Fruit fly (Drosophila melanogaster): ENCODE results near the gene CG42591.

Gene CG42591

DNA sequence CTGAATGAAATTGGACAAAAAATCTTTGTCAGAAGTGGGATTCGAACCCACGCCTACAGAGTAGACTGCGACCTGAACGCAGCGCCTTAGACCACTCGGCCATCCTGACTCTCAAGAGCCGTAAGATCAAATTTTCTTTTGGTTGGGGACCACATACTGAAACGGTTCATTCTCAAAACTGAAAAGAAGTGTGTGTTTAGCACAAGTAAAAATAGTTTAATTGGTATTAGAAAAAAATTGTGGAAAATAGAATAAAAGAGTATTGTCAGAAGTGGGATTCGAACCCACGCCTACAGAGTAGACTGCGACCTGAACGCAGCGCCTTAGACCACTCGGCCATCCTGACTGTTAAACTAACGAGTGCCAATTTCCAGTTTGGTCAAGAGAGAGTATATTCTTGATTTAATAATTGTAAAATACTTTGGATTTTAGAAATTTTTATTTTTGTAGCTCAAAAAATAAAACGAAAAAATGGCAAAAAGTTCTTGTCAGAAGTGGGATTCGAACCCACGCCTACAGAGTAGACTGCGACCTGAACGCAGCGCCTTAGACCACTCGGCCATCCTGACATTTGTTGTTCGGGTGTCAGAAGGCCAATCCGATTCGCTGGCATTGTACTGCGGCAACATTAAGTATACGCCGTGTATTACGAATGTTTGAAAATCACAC is 9.4 kb downstream of the CG42591 start:
- TF ChIP-seq Ets98B (GFP tag; IDR thresholded peaks at IDR 0.05) (0 out of 2 replicates have a peak, but pooled peaks have one; percentile 35), CG12605 (GFP tag; IDR thresholded peaks at IDR 0.05) (peak; percentile 16; the same call in 1 of the 2 replicates), CG32121 (GFP tag; IDR thresholded peaks at IDR 0.05) (0 out of 2 replicates have a peak, but pooled peaks have one; percentile 25)

DNA sequence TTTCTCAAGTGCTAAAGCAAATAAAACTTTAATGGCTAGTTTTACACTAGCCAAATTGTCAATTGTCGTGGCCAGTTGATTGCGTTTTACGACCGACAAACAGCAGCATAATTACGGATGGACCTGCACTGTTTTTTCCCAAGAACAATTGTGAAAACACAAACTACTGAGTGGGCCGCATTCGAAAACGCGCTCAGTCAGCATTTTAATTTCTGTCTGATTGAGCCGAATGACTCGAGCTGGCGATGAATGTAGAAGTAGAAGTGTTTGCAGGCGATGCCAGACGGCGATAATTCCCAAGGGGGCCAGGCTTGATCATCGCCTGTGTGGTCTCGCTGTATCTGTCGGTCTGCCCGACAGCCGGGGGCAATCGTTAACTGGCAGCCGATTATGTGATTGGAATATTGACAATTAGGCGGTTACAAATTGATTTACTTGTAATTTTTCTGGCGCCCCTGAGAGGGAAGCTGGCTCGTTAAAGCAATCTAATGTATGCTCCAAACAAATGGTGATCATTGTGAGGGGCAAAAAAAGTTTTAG is 10.1 kb downstream of the CG42591 start:
- no peak for TF ChIP-seq Pif1B (GFP tag; optimal IDR thresholded peaks at IDR 0.05)
- TF ChIP-seq CG13204 (GFP tag; optimal IDR thresholded peaks at IDR 0.05): no peak
- no peak for TF ChIP-seq CG8301 (tag; optimal IDR thresholded peaks at IDR 0.05)

DNA sequence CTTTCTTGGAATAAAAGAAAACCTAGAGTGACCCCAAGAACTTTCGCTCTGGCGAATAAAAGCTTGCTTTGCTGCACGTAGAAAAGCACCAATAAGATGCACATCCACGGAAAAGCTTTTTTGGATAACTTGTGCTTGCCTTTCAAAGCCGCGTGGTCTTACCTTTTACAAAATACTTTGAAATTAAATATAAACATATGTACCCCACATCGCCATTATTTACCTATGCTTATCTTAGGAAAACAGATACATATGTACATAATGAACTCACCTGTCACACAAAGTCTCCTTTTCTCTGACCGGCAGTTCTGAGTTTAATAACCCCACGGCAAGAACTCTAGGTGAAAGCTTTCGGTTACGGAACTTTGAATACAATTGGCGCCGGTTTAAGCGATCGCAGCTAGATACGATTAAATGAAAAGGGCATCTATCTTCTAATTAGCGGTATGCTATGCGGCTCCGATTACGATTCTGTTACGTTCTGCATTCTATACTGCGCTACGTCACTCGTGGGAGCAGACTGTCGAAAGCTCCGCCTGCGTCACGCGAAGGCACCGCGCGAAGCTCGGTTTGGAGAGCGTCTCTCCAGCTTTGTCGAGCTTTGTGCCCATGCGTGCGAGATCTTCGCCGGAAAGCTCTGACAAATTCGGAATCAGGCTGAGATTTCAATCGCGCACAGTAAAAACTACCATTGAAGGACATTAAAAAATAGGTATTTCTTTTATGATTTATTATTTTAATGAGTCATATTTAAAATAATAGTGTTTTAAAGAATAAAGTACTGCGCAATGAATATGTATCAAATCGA is 11.4 kb downstream of the CG42591 start, which contains the start of gene bip1:
bip1 (minus strand) TSS at position 524 of the 808 bp plus-strand sequence.
- no peak for TF ChIP-seq gl (tag; optimal IDR thresholded peaks at IDR 0.05)
- TF ChIP-seq CG10348 (GFP tag; IDR thresholded peaks at IDR 0.05): no peak
- no peak for TF ChIP-seq Pif1B (GFP tag; optimal IDR thresholded peaks at IDR 0.05)
- TF ChIP-seq D1 (tag; optimal IDR thresholded peaks at IDR 0.05): peak; percentile 76
- TF ChIP-seq CG17806 (tag; optimal IDR thresholded peaks at IDR 0.05): peak; percentile 36
- no peak for TF ChIP-seq CG34367 (tag; optimal IDR thresholded peaks at IDR 0.05)
- peak; percentile 45; the same call in 1 of the 2 replicates for TF ChIP-seq CG12605 (GFP tag; IDR thresholded peaks at IDR 0.05)
- TF ChIP-seq rn (GFP tag; IDR thresholded peaks at IDR 0.05): no peak
- TF ChIP-seq CG13204 (GFP tag; optimal IDR thresholded peaks at IDR 0.05): no peak
- TF ChIP-seq CG8301 (tag; optimal IDR thresholded peaks at IDR 0.05): no peak
- TF ChIP-seq EcR (GFP tag; optimal IDR thresholded peaks at IDR 0.05): peak; percentile 92
- TF ChIP-seq Ets98B (GFP tag; IDR thresholded peaks at IDR 0.05): no peak; the same call in 1 of the 2 replicates
- TF ChIP-seq fd96Ca (GFP tag; IDR thresholded peaks at IDR 0.05): no peak
- TF ChIP-seq CG8159 (tag; optimal IDR thresholded peaks at IDR 0.05): peak; percentile 31
- no peak for TF ChIP-seq CG15710 (tag; optimal IDR thresholded peaks at IDR 0.05)
- no peak for TF ChIP-seq CG14655 (GFP tag; optimal IDR thresholded peaks at IDR 0.05)
- no peak for TF ChIP-seq Pif1A (GFP tag; optimal IDR thresholded peaks at IDR 0.05)
- peak; percentile 26; the same call in 1 of the 2 replicates for TF ChIP-seq CG32121 (GFP tag; IDR thresholded peaks at IDR 0.05)
- TF ChIP-seq Snoo (tag; optimal IDR thresholded peaks at IDR 0.05): no peak
- TF ChIP-seq CG4496 (GFP tag; IDR thresholded peaks at IDR 0.05): peak; percentile 58; the same call in 1 of the 3 replicates
- TF ChIP-seq CG9948 (tag; optimal IDR thresholded peaks at IDR 0.05): no peak

DNA sequence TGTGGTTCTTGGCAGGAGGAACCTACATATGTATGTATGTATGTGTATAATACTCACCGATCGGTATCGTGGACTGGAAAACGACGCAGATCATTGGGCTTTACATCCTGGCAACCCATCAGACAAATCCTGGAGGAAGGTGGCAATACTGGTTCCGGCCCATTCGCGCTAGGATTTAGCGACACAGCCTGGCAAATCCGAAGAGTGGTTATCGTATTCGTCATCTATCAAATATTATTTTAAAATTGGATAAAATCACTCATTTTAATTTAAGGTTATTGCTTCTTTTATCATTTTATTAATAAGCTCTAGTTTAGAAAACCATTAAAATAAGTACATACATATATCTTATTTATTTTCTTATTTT is 12.0 kb downstream of the CG42591 start:
- no peak for TF ChIP-seq Ets98B (GFP tag; IDR thresholded peaks at IDR 0.05)
- TF ChIP-seq CG13204 (GFP tag; optimal IDR thresholded peaks at IDR 0.05): peak; percentile 9
- no peak for TF ChIP-seq CG4496 (GFP tag; IDR thresholded peaks at IDR 0.05)
- peak; percentile 51 for TF ChIP-seq CG15710 (tag; optimal IDR thresholded peaks at IDR 0.05)
- TF ChIP-seq Snoo (tag; optimal IDR thresholded peaks at IDR 0.05): no peak
- peak; percentile 49 for TF ChIP-seq CG17806 (tag; optimal IDR thresholded peaks at IDR 0.05)
- peak; percentile 54 for TF ChIP-seq CG8159 (tag; optimal IDR thresholded peaks at IDR 0.05)
- peak; percentile 24 for TF ChIP-seq CG34367 (tag; optimal IDR thresholded peaks at IDR 0.05)
- no peak for TF ChIP-seq CG32121 (GFP tag; IDR thresholded peaks at IDR 0.05)
- no peak for TF ChIP-seq D1 (tag; optimal IDR thresholded peaks at IDR 0.05)

DNA sequence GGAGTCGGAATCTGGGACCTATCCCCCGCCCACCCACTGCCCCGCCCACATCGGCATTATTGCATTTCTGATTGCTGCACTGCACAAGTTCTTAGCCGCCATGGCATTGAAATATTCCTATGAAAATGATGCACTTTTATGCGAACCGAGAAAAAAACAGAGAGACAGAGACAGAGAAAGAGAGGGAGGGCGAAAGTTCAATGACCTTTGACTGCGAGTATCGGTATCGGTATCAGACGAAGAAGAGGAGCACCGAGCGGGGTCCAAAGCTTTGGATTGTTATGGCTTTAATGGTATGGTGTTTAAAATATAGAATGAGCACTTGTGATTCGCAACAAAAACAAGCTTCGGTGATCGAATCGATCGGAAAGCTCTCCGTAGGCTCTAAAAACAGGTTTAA is 12.3 kb downstream of the CG42591 start:
- TF ChIP-seq CG12605 (GFP tag; IDR thresholded peaks at IDR 0.05) (no peak), EcR (GFP tag; optimal IDR thresholded peaks at IDR 0.05) (peak; percentile 100)

DNA sequence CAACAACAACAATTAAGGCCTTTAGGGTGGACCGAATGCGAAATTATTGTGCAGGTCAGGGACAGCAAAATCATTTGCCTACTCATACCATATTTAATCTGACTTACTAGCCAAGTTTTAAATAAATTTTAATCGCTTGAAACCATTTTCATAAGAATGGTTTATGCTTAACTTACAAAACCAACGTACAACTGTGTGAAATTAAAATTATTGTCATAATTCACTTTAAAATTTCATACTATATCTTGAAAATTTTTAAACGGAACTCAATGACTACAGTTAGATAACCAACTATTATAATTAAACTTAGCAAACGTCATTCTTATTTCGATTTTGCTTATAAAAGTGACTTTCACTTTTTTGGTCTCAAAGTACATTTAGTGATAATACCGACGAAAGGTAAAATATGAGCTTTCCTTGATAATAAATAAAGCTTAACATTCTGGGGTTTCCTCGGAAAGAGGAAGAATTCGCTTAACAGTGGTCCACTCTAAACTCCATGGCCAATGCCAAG is 13.0 kb downstream of the CG42591 start:
- TF ChIP-seq Snoo (tag; optimal IDR thresholded peaks at IDR 0.05) (peak; percentile 85), Pif1B (GFP tag; optimal IDR thresholded peaks at IDR 0.05) (peak; percentile 84), CG8159 (tag; optimal IDR thresholded peaks at IDR 0.05) (peak; percentile 100), Ets98B (GFP tag; IDR thresholded peaks at IDR 0.05) (peak; percentile 69; the same call in 1 of the 2 replicates), gl (tag; optimal IDR thresholded peaks at IDR 0.05) (peak; percentile 62), CG15710 (tag; optimal IDR thresholded peaks at IDR 0.05) (peak; percentile 93), CG10348 (GFP tag; IDR thresholded peaks at IDR 0.05) (no peak), CG17806 (tag; optimal IDR thresholded peaks at IDR 0.05) (peak; percentile 88), D1 (tag; optimal IDR thresholded peaks at IDR 0.05) (peak; percentile 94), CG32121 (GFP tag; IDR thresholded peaks at IDR 0.05) (peak; percentile 77), EcR (GFP tag; optimal IDR thresholded peaks at IDR 0.05) (no peak), CG8301 (tag; optimal IDR thresholded peaks at IDR 0.05) (peak; percentile 95), CG14655 (GFP tag; optimal IDR thresholded peaks at IDR 0.05) (peak; percentile 97), CG12605 (GFP tag; IDR thresholded peaks at IDR 0.05) (no peak; the same call in 1 of the 2 replicates), fd96Ca (GFP tag; IDR thresholded peaks at IDR 0.05) (no peak; the same call in 2 of the 3 replicates), CG34367 (tag; optimal IDR thresholded peaks at IDR 0.05) (peak; percentile 88), Pif1A (GFP tag; optimal IDR thresholded peaks at IDR 0.05) (peak; percentile 88), rn (GFP tag; IDR thresholded peaks at IDR 0.05) (0 out of 2 replicates have a peak, but pooled peaks have one; percentile 21), CG4496 (GFP tag; IDR thresholded peaks at IDR 0.05) (peak; percentile 84), CG13204 (GFP tag; optimal IDR thresholded peaks at IDR 0.05) (peak; percentile 82), CG9948 (tag; optimal IDR thresholded peaks at IDR 0.05) (peak; percentile 93)

Measured in whole organism, pupa.